Fruit fly (Drosophila melanogaster): ENCODE data around the gene CG15347.
A peak's percentile ranks its signal among the peaks of the same experiment; 100 is the strongest.

The CG15347 gene

DNA sequence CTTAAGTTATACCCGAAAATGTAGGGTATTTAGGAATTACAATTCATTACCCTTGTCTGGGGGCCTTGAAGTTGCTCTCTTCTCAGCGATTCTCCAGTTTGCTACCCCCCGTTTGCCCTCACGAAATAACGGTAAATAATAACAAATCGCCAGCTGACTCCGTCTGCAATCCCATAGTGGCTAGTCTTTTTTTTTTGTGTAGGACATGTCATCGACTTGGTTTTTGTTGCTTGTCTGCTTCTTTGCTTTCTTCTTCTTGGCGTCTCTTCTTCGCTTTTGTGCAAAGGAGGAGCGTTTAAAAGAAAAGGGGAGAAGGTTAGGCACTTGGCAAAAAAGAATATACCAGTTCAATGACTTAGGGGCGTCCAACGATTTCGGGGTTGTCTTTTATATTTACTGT lies 44.5 kb downstream of the CG15347 start:
- TF ChIP-seq usp (GFP tag; optimal IDR thresholded peaks at IDR 0.05), result no peak
- peak in 1 of 2 experiments; percentile 66 for TF ChIP-seq EcR (GFP tag; optimal IDR thresholded peaks at IDR 0.05)

DNA sequence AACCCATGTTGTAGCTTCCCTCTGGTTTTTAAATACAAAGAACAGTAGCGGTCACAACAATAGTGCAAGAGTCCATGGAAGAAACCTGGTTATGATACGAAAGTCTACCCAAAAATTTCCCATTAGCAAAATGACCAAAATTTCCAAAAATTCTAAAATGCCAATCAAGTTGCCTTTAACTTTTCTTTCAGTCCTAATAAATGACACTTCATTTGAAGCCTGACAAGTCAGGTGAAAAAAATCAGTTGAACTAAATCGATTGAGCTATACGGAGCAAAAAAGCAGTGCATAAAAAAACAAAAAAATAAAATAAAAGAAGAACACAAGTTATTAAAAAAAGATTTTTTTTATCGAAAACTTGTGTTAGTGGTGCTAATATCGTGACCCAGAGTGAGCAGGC lies 45.1 kb downstream of the CG15347 start:
- TF ChIP-seq pan (optimal IDR thresholded peaks at IDR 0.05), result no peak
- TF ChIP-seq psq (optimal IDR thresholded peaks at IDR 0.05), result no peak
- TF ChIP-seq Dll (optimal IDR thresholded peaks at IDR 0.05), result no peak
- TF ChIP-seq usp (GFP tag; optimal IDR thresholded peaks at IDR 0.05), result no peak
- no peak for TF ChIP-seq EcR (GFP tag; optimal IDR thresholded peaks at IDR 0.05)
- TF ChIP-seq CG8478 (optimal IDR thresholded peaks at IDR 0.05), result no peak

DNA sequence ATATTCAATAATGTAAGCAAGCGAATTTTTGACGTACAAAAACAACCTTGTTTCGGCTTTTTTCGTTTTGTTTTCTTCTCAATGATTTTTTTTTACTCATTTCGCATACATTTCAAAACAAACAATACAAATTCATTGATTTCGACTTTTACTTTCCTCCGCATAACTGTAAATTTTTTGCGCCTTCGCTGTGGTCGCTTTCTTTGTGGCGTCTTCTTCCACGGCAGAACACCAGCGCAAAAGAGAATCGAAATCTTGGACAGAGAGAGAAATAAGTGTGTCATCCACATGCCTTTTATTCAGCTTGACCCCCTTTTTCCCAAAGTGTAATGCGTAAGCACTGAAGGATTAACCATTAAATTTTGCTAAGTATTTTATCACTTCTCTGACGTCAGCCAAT lies 46.3 kb downstream of the CG15347 start:
- TF ChIP-seq usp (GFP tag; optimal IDR thresholded peaks at IDR 0.05) (no peak), pan (optimal IDR thresholded peaks at IDR 0.05) (no peak), psq (optimal IDR thresholded peaks at IDR 0.05) (no peak), EcR (GFP tag; optimal IDR thresholded peaks at IDR 0.05) (no peak), Dll (optimal IDR thresholded peaks at IDR 0.05) (no peak), CG8478 (optimal IDR thresholded peaks at IDR 0.05) (no peak)

DNA sequence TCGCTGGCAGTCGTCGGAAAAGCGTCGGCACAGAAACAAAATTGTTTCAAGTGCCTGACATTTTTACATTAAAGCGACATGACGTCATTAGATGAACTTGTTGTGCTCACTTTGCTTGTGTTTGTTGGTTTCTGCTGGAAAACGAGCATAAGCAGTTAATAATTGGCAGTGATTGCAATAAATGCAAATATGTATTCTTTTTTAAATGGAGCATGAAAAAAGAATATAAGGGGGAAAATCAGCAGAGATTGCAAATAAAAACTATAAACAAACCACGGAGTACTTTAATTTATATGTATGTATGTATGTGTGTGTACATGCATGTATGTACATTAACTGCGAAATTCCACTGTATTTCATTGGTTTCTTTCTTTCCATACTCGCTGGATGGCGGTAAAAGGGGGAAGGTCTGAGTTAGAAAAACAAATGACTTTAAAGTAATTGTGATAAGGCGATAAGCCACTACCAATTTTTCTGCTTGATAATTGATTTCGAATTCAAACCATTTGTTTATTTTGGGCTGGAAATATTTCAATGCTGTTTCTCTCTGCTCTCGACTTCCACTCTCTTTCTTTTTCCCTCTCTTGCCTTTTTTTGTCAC lies 47.1 kb downstream of the CG15347 start:
- TF ChIP-seq pan (optimal IDR thresholded peaks at IDR 0.05) (no peak), CG8478 (optimal IDR thresholded peaks at IDR 0.05) (no peak), EcR (GFP tag; optimal IDR thresholded peaks at IDR 0.05) (no peak), usp (GFP tag; optimal IDR thresholded peaks at IDR 0.05) (no peak), Dll (optimal IDR thresholded peaks at IDR 0.05) (no peak), psq (optimal IDR thresholded peaks at IDR 0.05) (no peak)

DNA sequence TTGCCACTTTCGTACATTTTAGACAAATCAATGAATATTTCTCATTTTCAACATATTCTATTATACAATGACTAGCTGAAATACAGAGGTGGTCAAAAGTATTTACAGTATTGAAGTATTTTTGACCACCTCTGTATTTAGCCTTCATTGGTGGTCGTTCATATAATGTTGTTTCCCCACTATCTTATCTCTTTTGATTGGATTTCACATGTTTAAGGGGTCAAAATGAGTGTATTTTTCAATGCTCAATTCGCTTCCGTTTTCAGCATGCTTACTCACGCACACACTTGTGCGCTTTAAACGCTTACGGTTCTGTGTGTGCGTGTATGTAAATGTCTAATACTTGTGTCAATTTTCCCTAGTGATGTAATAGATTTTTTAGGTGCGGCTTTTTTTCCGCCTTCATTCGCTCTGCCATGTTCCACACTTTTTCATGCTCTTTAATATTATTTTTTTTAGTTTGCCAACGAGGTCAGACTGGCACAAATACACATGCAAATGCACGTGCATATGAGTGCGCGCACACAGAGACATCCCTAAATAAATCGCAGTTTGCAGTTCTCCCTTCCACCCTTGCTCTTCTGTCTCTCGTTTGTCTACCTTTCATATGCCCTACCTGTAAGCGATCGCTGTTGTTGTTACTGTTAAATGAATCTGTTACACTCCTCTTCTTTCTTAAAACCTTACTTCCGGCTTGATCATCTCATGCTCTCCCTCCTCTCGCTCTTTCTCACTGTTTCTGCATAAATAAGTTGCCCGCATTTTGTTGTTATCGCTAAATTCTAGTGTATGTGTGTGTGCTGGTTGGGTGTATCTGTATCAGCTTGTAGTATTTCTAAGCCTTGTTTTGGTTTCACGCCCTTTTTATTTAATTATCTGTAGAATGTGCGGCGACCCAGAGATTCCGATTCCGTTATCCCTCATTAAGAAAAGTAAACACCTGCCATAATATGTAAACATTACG lies 48.2 kb downstream of the CG15347 start:
- TF ChIP-seq pan (optimal IDR thresholded peaks at IDR 0.05) (no peak), CG8478 (optimal IDR thresholded peaks at IDR 0.05) (no peak), Dll (optimal IDR thresholded peaks at IDR 0.05) (no peak), usp (GFP tag; optimal IDR thresholded peaks at IDR 0.05) (no peak), psq (optimal IDR thresholded peaks at IDR 0.05) (no peak), EcR (GFP tag; optimal IDR thresholded peaks at IDR 0.05) (no peak)

DNA sequence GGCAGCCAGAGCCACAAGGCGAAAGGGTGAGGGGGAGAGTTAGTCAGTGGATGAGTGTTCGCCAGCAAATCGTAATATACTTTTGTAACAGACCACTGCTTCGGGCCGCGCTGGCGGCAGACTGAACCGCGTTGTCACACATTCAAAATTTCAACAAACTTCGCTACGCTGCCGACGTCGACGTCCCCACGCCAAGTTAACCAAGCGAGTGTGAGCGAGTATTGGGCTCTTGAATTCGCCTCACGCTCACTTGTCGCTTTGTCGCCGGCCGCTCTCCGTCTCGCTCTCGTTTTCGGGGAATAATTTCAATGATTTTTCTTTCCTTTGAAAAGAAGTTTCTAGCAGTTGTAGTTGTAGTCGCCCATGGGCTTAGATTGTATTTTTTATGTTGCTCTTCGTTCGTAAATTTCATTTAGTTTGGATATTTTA lies 49.2 kb downstream of the CG15347 start, which contains the start of gene lawc:
lawc (minus strand) TSS at position 127 of the 429 bp plus-strand sequence.
- TF ChIP-seq CG8478 (optimal IDR thresholded peaks at IDR 0.05), result no peak
- TF ChIP-seq pan (optimal IDR thresholded peaks at IDR 0.05), result no peak
- no peak for TF ChIP-seq psq (optimal IDR thresholded peaks at IDR 0.05)
- TF ChIP-seq EcR (GFP tag; optimal IDR thresholded peaks at IDR 0.05), result no peak
- TF ChIP-seq Dll (optimal IDR thresholded peaks at IDR 0.05), result no peak
- TF ChIP-seq usp (GFP tag; optimal IDR thresholded peaks at IDR 0.05), result no peak

DNA sequence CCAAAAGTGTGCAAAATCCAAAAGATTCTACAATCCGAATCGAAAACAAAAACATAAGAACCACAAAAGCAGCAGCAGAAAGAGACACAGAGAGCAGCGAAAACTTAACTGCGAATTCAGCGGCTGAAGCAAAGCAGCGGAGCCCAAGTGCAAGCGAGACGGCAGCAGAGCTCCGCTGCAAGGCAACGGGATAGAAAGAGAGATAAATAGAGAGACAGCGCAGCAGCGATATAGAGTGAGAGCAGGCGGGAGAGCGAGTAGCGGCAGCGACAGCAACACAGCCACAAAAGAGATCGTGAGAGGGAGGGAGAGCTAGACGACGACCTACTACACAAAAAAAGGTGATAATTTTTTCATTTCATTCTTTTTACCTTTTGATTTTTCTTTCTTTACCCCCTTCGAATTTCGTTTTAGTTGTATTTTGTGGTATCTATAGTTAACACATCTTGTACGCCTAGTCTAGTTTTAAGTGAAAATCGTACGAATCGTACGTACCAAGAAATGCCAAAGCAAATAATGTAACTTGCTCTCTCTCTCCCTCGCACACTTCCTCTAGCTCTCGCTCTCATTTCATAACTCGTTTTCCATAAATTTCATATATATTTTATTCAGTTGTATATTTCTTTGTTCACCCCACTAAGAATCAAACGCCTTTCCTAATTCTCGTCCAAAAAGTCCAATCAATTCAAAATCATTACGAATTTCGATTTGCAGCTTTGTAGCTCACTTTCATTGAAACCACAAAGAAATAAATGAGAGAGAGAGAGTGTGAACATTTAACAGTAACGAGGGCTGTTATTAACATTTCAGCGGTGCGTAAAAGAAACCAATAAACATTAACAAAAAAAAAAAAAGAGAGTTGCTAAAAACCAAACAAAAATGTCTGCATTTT lies 50.1 kb downstream of the CG15347 start:
- TF ChIP-seq pan (optimal IDR thresholded peaks at IDR 0.05) (no peak), CG8478 (optimal IDR thresholded peaks at IDR 0.05) (peak; percentile 82)

DNA sequence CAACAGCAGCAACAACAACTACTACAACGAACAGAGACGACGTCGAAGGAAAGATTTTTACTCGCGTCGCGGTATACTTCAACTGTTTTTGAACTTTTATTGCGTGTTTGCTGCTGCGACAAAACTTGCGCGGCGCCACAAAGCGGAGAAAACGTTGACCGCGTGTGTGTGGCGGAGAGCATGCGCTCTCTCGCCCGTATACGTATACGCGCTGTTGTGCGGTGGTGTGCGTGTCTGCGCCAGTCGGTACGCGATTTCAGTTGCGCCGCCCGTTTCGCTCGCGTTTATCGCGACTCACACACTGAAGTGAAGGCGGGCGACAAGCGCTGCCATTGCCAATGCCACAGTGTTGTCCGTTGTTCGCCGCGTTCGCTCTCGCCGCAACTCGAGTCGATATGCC lies 50.9 kb downstream of the CG15347 start:
- TF ChIP-seq EcR (GFP tag; optimal IDR thresholded peaks at IDR 0.05) (no peak), usp (GFP tag; optimal IDR thresholded peaks at IDR 0.05) (no peak), pan (optimal IDR thresholded peaks at IDR 0.05) (no peak), Dll (optimal IDR thresholded peaks at IDR 0.05) (peak; percentile 40), psq (optimal IDR thresholded peaks at IDR 0.05) (no peak)

DNA sequence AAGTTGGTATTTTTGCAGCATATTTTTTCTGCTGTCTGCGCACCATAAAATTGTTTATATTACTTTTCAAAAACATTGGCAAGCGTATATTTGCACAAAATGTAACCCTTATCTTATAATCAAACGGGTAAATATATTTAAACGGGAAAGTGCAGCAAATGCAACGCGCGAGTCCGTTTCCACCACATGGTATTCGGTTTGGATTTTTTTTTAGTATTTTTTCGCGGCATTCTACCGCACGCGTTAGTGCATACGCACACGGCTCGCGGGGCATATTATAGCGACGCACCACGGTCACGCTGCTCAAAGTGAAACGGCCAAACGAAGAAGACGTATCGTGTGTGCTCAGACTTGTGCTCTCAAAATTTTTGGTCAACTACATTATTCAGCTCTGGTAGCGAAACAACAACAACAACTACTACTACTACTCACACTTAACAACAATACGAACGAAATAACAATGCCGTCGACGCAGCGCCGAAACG lies 51.7 kb downstream of the CG15347 start, which contains the start of gene Trf2:
Trf2 (plus strand) TSS at position 302 of the 485 bp plus-strand sequence.
- no peak for TF ChIP-seq psq (optimal IDR thresholded peaks at IDR 0.05)
- TF ChIP-seq CG8478 (optimal IDR thresholded peaks at IDR 0.05), result no peak
- no peak for TF ChIP-seq Dll (optimal IDR thresholded peaks at IDR 0.05)
